Worm (Caenorhabditis elegans) whole organism, midembryonic: ENCODE results near the gene agt-2.

Experiments used
- T22C8.4 ChIP-seq: fragments of 200-800 bp; sonication (Bioruptor generic); IDR thresholded peaks from 2 replicates; pipeline ENCODE4 v1.3.6; 2022; ENCODE audit warnings: missing genetic modification characterization, missing compliant biosample characterization
- cog-1 ChIP-seq: sonication (generic microtip); optimal IDR thresholded peaks from 2 replicates; lab custom pipeline; 2016; ENCODE audit warnings: missing genetic modification characterization, missing compliant biosample characterization
- flt-1 ChIP-seq: fragments of 200-800 bp; sonication (Bioruptor generic); IDR thresholded peaks from 2 replicates; pipeline ENCODE4 v1.3.6; 2022; ENCODE audit warnings: missing genetic modification characterization, missing compliant biosample characterization
- klf-2 ChIP-seq: fragments of 200-800 bp; sonication (Bioruptor generic); conservative IDR thresholded peaks from 2 replicates; pipeline ENCODE4 v1.3.6; 2022; ENCODE audit warnings: missing genetic modification reagents, missing genetic modification characterization, missing compliant biosample characterization
- med-1 ChIP-seq: sonication (generic microtip); optimal IDR thresholded peaks from 2 replicates; lab custom pipeline; 2017; ENCODE audit warnings: missing genetic modification characterization, mild to moderate bottlenecking, missing compliant biosample characterization, antibody characterized with exemption, missing genetic modification reagents; ENCODE audit not compliant: insufficient read depth
- ref-1 ChIP-seq: fragments of 200-800 bp; sonication (Bioruptor generic); conservative IDR thresholded peaks from 2 replicates; pipeline ENCODE4 v1.3.6; 2022; ENCODE audit warnings: missing genetic modification reagents, missing genetic modification characterization, missing compliant biosample characterization
- tab-1 ChIP-seq: fragments of 200-800 bp; sonication (Bioruptor generic); IDR thresholded peaks from 2 replicates; pipeline ENCODE4 v1.3.6; 2022; ENCODE audit warnings: missing genetic modification characterization, missing compliant biosample characterization
- ztf-23 ChIP-seq: fragments of 200-800 bp; sonication (Bioruptor generic); IDR thresholded peaks from 2 replicates; pipeline ENCODE4 v1.3.6; 2022; ENCODE audit warnings: missing genetic modification reagents, missing genetic modification characterization, missing compliant biosample characterization
- ztf-29 ChIP-seq: fragments of 200-800 bp; sonication (Bioruptor generic); IDR thresholded peaks from 2 replicates; pipeline ENCODE4 v1.3.6; 2022; ENCODE audit warnings: missing genetic modification reagents, missing genetic modification characterization, missing compliant biosample characterization

Gene agt-2

DNA sequence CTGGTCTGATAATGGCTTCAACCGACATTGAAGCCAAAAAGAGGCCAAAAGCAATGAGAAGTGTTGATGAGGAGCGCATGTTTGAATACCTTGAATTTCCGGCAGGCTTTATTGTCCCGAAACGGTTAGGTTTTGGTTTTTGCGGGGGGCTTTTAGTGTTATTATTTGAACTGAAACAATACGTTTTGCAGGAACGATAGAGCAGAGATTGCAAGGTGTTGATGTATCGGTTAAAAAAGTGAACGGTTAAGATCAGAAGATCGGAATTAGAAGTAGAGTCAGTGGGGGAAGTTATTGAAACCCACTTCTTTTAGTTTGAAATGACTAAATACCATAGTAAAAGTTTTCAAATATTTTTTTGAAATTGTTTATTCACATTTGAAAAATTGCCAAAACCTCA, 33.9 kb upstream of the agt-2 start, which contains the start of gene clec-141:
Gene clec-141 (minus strand): TSS at position 101 of the 400 bp plus-strand sequence.
- no peak for TF ChIP-seq T22C8.4 (GFP tag; lab: Robert Waterston, UW)
- TF ChIP-seq ref-1 = no peak
- no peak for TF ChIP-seq med-1 (GFP tag; lab: Kevin White, UChicago)
- no peak for TF ChIP-seq cog-1 (tag; lab: Kevin White, UChicago)
- TF ChIP-seq klf-2 (GFP tag; lab: Robert Waterston, UW) = no peak
- TF ChIP-seq tab-1 = no peak
- TF ChIP-seq ztf-29 (GFP tag; lab: Robert Waterston, UW) = no peak
- no peak for TF ChIP-seq flt-1 (GFP tag; lab: Robert Waterston, UW)
- no peak for TF ChIP-seq ztf-23 (GFP tag; lab: Robert Waterston, UW)

DNA sequence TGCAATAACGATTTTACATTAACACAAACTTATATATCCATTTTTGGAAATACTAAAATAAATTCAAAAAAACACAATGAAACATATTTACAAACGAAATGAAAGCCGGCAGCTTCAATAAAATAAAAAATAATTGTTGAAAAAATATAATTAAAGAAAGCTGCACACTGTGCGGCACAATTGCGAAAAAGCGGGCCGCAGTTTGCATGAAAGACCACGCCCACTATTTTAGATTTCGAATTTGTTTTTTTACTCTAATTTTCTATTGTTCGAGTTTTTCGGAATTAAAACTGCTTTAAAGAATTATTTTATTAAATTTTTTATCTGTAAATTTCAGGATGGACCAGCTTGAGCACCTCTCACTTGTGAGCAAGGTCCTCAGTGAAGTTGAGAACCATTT, 25.6 kb upstream of the agt-2 start, which contains the start of gene mog-5:
Gene mog-5 (plus strand): TSS at position 338 of the 400 bp plus-strand sequence.
- TF ChIP-seq klf-2 (GFP tag; lab: Robert Waterston, UW) (no peak; the same call in 1 of the 2 replicates), cog-1 (tag; lab: Kevin White, UChicago) (peak; percentile 8), ztf-29 (GFP tag; lab: Robert Waterston, UW) (peak; percentile 87), ref-1 (no peak), T22C8.4 (GFP tag; lab: Robert Waterston, UW) (no peak), flt-1 (GFP tag; lab: Robert Waterston, UW) (0 out of 2 replicates have a peak, but pooled peaks have one; percentile 29), ztf-23 (GFP tag; lab: Robert Waterston, UW) (peak; percentile 68; the same call in 1 of the 2 replicates), med-1 (GFP tag; lab: Kevin White, UChicago) (peak; percentile 64), tab-1 (0 out of 2 replicates have a peak, but pooled peaks have one; percentile 58)

- TF ChIP-seq ztf-29 (GFP tag; lab: Robert Waterston, UW) (no peak), cog-1 (tag; lab: Kevin White, UChicago) (no peak), klf-2 (GFP tag; lab: Robert Waterston, UW) (no peak), med-1 (GFP tag; lab: Kevin White, UChicago) (no peak), tab-1 (no peak), T22C8.4 (GFP tag; lab: Robert Waterston, UW) (no peak), ref-1 (no peak), ztf-23 (GFP tag; lab: Robert Waterston, UW) (no peak), flt-1 (GFP tag; lab: Robert Waterston, UW) (no peak)
Measured at ce11 chrII:5398779-5399178, 25.2 kb upstream of the agt-2 start, which contains the start of gene fbxl-3. TSS of gene fbxl-3 (minus strand) at chrII:5398902.

- no peak for TF ChIP-seq klf-2 (GFP tag; lab: Robert Waterston, UW)
- no peak for TF ChIP-seq ref-1
- no peak for TF ChIP-seq flt-1 (GFP tag; lab: Robert Waterston, UW)
- TF ChIP-seq med-1 (GFP tag; lab: Kevin White, UChicago) = no peak
- no peak for TF ChIP-seq ztf-23 (GFP tag; lab: Robert Waterston, UW)
- TF ChIP-seq tab-1 = no peak
- no peak for TF ChIP-seq cog-1 (tag; lab: Kevin White, UChicago)
- TF ChIP-seq ztf-29 (GFP tag; lab: Robert Waterston, UW) = no peak
- no peak for TF ChIP-seq T22C8.4 (GFP tag; lab: Robert Waterston, UW)
Measured at ce11 chrII:5395594-5395993, 22.0 kb upstream of the agt-2 start, which contains the start of gene pink-1. TSS of gene pink-1 (minus strand) at chrII:5395694.

ce11 chrII:5393090-5393489, 19.5 kb upstream of the agt-2 start, which contains the start of gene brap-2:
TSS of gene brap-2 (minus strand) at chrII:5393190.
- TF ChIP-seq cog-1 (tag; lab: Kevin White, UChicago) (no peak), ztf-29 (GFP tag; lab: Robert Waterston, UW) (no peak)

- no peak for TF ChIP-seq cog-1 (tag; lab: Kevin White, UChicago)
- TF ChIP-seq klf-2 (GFP tag; lab: Robert Waterston, UW) = no peak
- TF ChIP-seq med-1 (GFP tag; lab: Kevin White, UChicago) = no peak
- no peak for TF ChIP-seq flt-1 (GFP tag; lab: Robert Waterston, UW)
- no peak for TF ChIP-seq ref-1
- no peak for TF ChIP-seq T22C8.4 (GFP tag; lab: Robert Waterston, UW)
- no peak for TF ChIP-seq ztf-29 (GFP tag; lab: Robert Waterston, UW)
- no peak for TF ChIP-seq ztf-23 (GFP tag; lab: Robert Waterston, UW)
- TF ChIP-seq tab-1 = no peak
Measured at ce11 chrII:5391447-5391846, 17.8 kb upstream of the agt-2 start.

DNA sequence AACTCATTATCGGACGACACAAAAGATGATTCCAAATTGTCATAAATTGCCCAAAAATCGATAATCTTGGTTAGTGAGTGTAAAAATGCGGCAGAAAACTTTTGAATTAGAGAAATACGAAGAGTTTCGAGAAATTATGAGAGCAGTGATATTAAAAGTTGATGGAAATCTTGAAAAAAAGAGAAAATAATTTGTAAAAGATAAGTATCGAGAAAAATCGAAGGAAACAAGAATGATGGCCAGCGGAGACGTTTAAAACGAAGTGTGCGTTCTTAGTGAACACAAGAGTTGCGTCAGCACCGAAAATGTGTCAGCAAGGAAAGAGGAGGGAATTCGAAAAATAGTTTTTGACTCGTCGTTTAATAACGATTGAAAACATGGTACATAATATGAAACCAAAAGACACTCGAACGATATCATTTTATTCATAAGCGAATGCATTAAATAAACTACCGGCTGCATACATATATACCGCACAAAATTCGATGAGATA, 16.2 kb upstream of the agt-2 start, which contains the start of gene ndx-6:
Gene ndx-6 (minus strand): TSS at position 51 of the 493 bp plus-strand sequence.
- TF ChIP-seq tab-1 (0 out of 2 replicates have a peak, but pooled peaks have one; percentile 39), T22C8.4 (GFP tag; lab: Robert Waterston, UW) (0 out of 2 replicates have a peak, but pooled peaks have one; percentile 10), ztf-23 (GFP tag; lab: Robert Waterston, UW) (peak; percentile 73), flt-1 (GFP tag; lab: Robert Waterston, UW) (peak; percentile 83), cog-1 (tag; lab: Kevin White, UChicago) (peak; percentile 46), klf-2 (GFP tag; lab: Robert Waterston, UW) (no peak), ztf-29 (GFP tag; lab: Robert Waterston, UW) (no peak)

- TF ChIP-seq ref-1 (no peak), ztf-29 (GFP tag; lab: Robert Waterston, UW) (no peak), T22C8.4 (GFP tag; lab: Robert Waterston, UW) (no peak), tab-1 (no peak), med-1 (GFP tag; lab: Kevin White, UChicago) (no peak), cog-1 (tag; lab: Kevin White, UChicago) (no peak)
Measured at ce11 chrII:5388786-5389421, 15.3 kb upstream of the agt-2 start, which contains the start of gene rsp-4. TSS of gene rsp-4 (minus strand) at chrII:5388836.

DNA sequence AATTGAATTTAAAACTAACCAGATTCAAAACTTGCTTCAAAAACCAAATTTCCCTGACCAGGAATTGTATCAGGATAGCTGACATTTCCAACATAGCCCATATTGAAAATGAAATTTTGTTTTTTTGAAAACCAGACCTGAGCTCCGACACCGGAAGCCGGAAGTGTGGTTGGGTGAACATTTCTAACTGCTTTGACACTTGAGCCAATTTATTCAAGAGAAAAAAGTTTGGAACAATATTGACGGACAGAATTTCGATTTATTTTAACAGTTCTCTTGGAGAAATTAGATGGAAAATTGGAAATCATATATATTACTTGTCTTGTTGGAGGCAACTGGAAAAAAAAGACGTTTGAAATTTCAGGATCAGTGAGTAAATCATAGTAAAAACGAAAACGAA, 13.6 kb upstream of the agt-2 start, which contains the start of gene ccpp-6:
Gene ccpp-6 (minus strand): TSS at position 101 of the 400 bp plus-strand sequence.
- no peak for TF ChIP-seq med-1 (GFP tag; lab: Kevin White, UChicago)
